Worm (Caenorhabditis elegans) whole organism, mixed stage, embryonic: ENCODE data around the gene F36H5.18.

Experiments
- ceh-83 ChIP-seq: fragments of 200-800 bp; sonication (Bioruptor generic); optimal IDR thresholded peaks from 2 replicates; lab custom pipeline; 2018; ENCODE audit warnings: mild to moderate bottlenecking, missing genetic modification characterization, missing compliant biosample characterization
- drap-1 ChIP-seq: fragments of 200-800 bp; sonication (Bioruptor generic); optimal IDR thresholded peaks from 3 replicates; lab custom pipeline; 2018; ENCODE audit warnings: mild to moderate bottlenecking, missing genetic modification characterization, missing compliant biosample characterization
- elt-3 ChIP-seq: fragments of 150-350 bp; optimal IDR thresholded peaks from 2 replicates; lab custom pipeline; 2014; ENCODE audit warnings: missing biosample characterization, missing genetic modification characterization
- flh-1 ChIP-seq: fragments of 200-800 bp; sonication (Bioruptor generic); optimal IDR thresholded peaks from 2 replicates; lab custom pipeline; 2018; ENCODE audit warnings: mild to moderate bottlenecking, missing genetic modification characterization, moderate library complexity, missing compliant biosample characterization
- mep-1 ChIP-seq: fragments of 150-350 bp; optimal IDR thresholded peaks from 2 replicates; lab custom pipeline; 2017; ENCODE audit warnings: missing biosample characterization, missing genetic modification reagents, missing genetic modification characterization, inconsistent platforms
- nhr-12 ChIP-seq: fragments of 150-350 bp; optimal IDR thresholded peaks from 2 replicates; lab custom pipeline; 2014; ENCODE audit warnings: missing biosample characterization, missing genetic modification characterization
- nhr-2 ChIP-seq: fragments of 150-350 bp; optimal IDR thresholded peaks from 2 replicates; lab custom pipeline; 2014; ENCODE audit warnings: missing biosample characterization, missing genetic modification characterization
- nhr-237 ChIP-seq: fragments of 150-350 bp; optimal IDR thresholded peaks from 2 replicates; lab custom pipeline; 2014; ENCODE audit warnings: missing biosample characterization, missing genetic modification characterization
- nhr-28 ChIP-seq: fragments of 150-350 bp; optimal IDR thresholded peaks from 2 replicates; lab custom pipeline; 2014; ENCODE audit warnings: missing biosample characterization, missing genetic modification characterization
- pha-4 ChIP-seq: fragments of 150-350 bp; optimal IDR thresholded peaks from 2 replicates; lab custom pipeline; 2018; ENCODE audit warnings: missing biosample characterization, missing genetic modification reagents, missing genetic modification characterization
- sptf-1 ChIP-seq: sonication (generic microtip); optimal IDR thresholded peaks from 2 replicates; lab custom pipeline; 2017; ENCODE audit warnings: mild to moderate bottlenecking, missing genetic modification characterization, moderate library complexity, missing compliant biosample characterization
- unc-39 ChIP-seq: fragments of 150-350 bp; optimal IDR thresholded peaks from 2 replicates; lab custom pipeline; 2014; ENCODE audit warnings: missing biosample characterization, missing genetic modification characterization
- unc-62 ChIP-seq: fragments of 150-350 bp; optimal IDR thresholded peaks from 2 replicates; lab custom pipeline; 2014; ENCODE audit warnings: missing biosample characterization, missing genetic modification reagents, missing genetic modification characterization

DNA sequence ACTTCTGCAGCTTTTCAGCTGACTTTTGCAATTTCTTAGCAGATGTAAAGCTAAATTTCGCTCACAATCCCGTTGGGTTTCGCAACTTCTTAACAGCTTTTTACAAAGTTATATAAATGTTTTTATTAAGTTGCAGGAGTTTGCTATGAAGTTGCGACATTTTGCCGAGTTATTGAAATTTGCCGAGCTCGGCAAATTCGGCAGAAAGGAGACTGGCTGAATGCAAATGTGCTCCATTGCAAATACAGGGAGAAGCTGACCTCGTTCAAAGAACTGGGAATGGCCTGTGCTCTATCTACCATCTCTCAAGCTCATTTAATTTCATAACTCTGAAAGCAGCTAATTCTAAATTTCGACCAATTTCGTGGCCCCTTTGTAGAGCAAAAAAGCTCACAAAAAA is 25.1 kb downstream of the F36H5.18 start, which contains the start of gene C08F1.11:
- no peak for TF ChIP-seq nhr-28
- no peak for TF ChIP-seq flh-1 (GFP tag; lab: Kevin White, UChicago)
- no peak for TF ChIP-seq nhr-2 (tag; lab: Kevin White, UChicago)
- TF ChIP-seq sptf-1 (tag; lab: Kevin White, UChicago) = no peak
- no peak for TF ChIP-seq pha-4 (tag; lab: Kevin White, UChicago)
- TF ChIP-seq ceh-83 = no peak
- TF ChIP-seq drap-1 (GFP tag; lab: Kevin White, UChicago) = no peak
- TF ChIP-seq elt-3 = no peak
- TF ChIP-seq unc-62 (GFP tag; lab: Kevin White, UChicago) = no peak
- TF ChIP-seq mep-1 (tag; lab: Kevin White, UChicago) = no peak
- TF ChIP-seq nhr-12 = no peak
- no peak for TF ChIP-seq nhr-237
- TF ChIP-seq unc-39 (tag; lab: Kevin White, UChicago) = no peak
